Fruit fly (Drosophila melanogaster) whole organism, embryonic: ENCODE data around the gene Jhbp16.

Source experiments
- CG11456 ChIP-seq: fragments of 200-800 bp; sonication (Bioruptor generic); IDR thresholded peaks from 3 replicates; pipeline ENCODE4 v1.3.6; 2022; ENCODE audit warnings: missing biosample characterization, missing genetic modification characterization
- CG1233 ChIP-seq: fragments of 200-800 bp; sonication (Bioruptor generic); optimal IDR thresholded peaks from 4 replicates; lab custom pipeline; 2018; ENCODE audit warnings: missing biosample characterization, mild to moderate bottlenecking, missing genetic modification characterization
- CG1603 ChIP-seq: fragments of 200-800 bp; sonication (Bioruptor generic); optimal IDR thresholded peaks from 2 replicates; lab custom pipeline; 2019; ENCODE audit warnings: missing biosample characterization, mild to moderate bottlenecking, missing genetic modification characterization, moderate library complexity
- CG16863 ChIP-seq: fragments of 200-800 bp; sonication (Bioruptor generic); optimal IDR thresholded peaks from 3 replicates; lab custom pipeline; 2016; ENCODE audit warnings: missing biosample characterization, missing genetic modification characterization
- CG18619 ChIP-seq: fragments of 200-800 bp; sonication (Bioruptor generic); optimal IDR thresholded peaks from 3 replicates; lab custom pipeline; 2017; ENCODE audit warnings: missing biosample characterization, mild to moderate bottlenecking, missing genetic modification characterization
- CG31224 ChIP-seq: fragments of 200-800 bp; sonication (Bioruptor generic); IDR thresholded peaks from 2 replicates; pipeline ENCODE4 v1.3.6; 2022; ENCODE audit warnings: missing biosample characterization, missing genetic modification characterization
- CG31365 ChIP-seq: fragments of 200-800 bp; sonication (Bioruptor generic); optimal IDR thresholded peaks from 2 replicates; lab custom pipeline; 2018; ENCODE audit warnings: missing biosample characterization, mild to moderate bottlenecking, missing genetic modification characterization
- CG4328 ChIP-seq: fragments of 200-800 bp; sonication (Bioruptor generic); optimal IDR thresholded peaks from 3 replicates; lab custom pipeline; 2017; ENCODE audit warnings: missing biosample characterization, missing genetic modification reagents, missing genetic modification characterization
- CG43689 ChIP-seq: fragments of 200-800 bp; sonication (Bioruptor generic); IDR thresholded peaks from 2 replicates; pipeline ENCODE4 v1.3.6; 2022; ENCODE audit warnings: missing biosample characterization, missing genetic modification characterization
- CG6272 ChIP-seq: fragments of 200-800 bp; sonication (Bioruptor generic); IDR thresholded peaks from 2 replicates; pipeline ENCODE4 v1.3.6; 2022; ENCODE audit warnings: missing biosample characterization, missing genetic modification characterization
- CG6813 ChIP-seq: fragments of 200-800 bp; sonication (Bioruptor generic); optimal IDR thresholded peaks from 2 replicates; lab custom pipeline; 2017; ENCODE audit warnings: missing biosample characterization, missing genetic modification characterization, mild to moderate bottlenecking, moderate library complexity, missing genetic modification reagents
- CG7271 ChIP-seq: fragments of 200-800 bp; sonication (Bioruptor generic); optimal IDR thresholded peaks from 2 replicates; lab custom pipeline; 2018; ENCODE audit warnings: missing biosample characterization, mild to moderate bottlenecking, missing genetic modification characterization, moderate library complexity
- CG7963 ChIP-seq: fragments of 200-800 bp; sonication (Bioruptor generic); IDR thresholded peaks from 3 replicates; pipeline ENCODE4 v1.3.6; 2022; ENCODE audit warnings: missing biosample characterization, missing genetic modification characterization; ENCODE audit not compliant: partially characterized antibody
- CG8281 ChIP-seq: fragments of 200-800 bp; sonication (Bioruptor generic); optimal IDR thresholded peaks from 2 replicates; lab custom pipeline; 2018; ENCODE audit warnings: missing biosample characterization, mild to moderate bottlenecking, missing genetic modification characterization, moderate library complexity
- CG9817 ChIP-seq: fragments of 200-800 bp; sonication (Bioruptor generic); optimal IDR thresholded peaks from 2 replicates; lab custom pipeline; 2018; ENCODE audit warnings: missing biosample characterization, mild to moderate bottlenecking, missing genetic modification characterization, moderate library complexity
- CkIIα-i1 ChIP-seq: fragments of 200-800 bp; sonication (Bioruptor generic); IDR thresholded peaks from 2 replicates; pipeline ENCODE4 v1.3.6; 2022; ENCODE audit warnings: missing biosample characterization, missing genetic modification characterization
- D ChIP-seq, 2 experiments: fragments of 200-800 bp in 1 of 2; fragments of >200 bp in 1 of 2; sonication (Bioruptor generic) in 1 of 2; optimal IDR thresholded peaks; 2 replicates in 1 of 2; 3 replicates in 1 of 2; lab custom pipeline; 2017; ENCODE audit warnings: mild to moderate bottlenecking in 1 of 2, missing biosample characterization in 1 of 2, missing genetic modification characterization in 1 of 2, missing genetic modification reagents in 1 of 2
- D19A ChIP-seq: fragments of 200-800 bp; optimal IDR thresholded peaks from 3 replicates; lab custom pipeline; 2019; ENCODE audit warnings: missing biosample characterization, mild to moderate bottlenecking, missing genetic modification characterization, moderate library complexity
- Dfd ChIP-seq, 2 experiments: fragments of >200 bp; optimal IDR thresholded peaks; 2 replicates each; lab custom pipeline; 2017; ENCODE audit warnings: missing biosample characterization in 2 of 2, missing genetic modification characterization in 2 of 2
- MESR4 ChIP-seq: fragments of 200-800 bp; sonication (Bioruptor generic); optimal IDR thresholded peaks from 2 replicates; lab custom pipeline; 2018; ENCODE audit warnings: missing biosample characterization, mild to moderate bottlenecking, missing genetic modification characterization, moderate library complexity
- NFAT ChIP-seq: fragments of 200-800 bp; sonication (Bioruptor generic); IDR thresholded peaks from 2 replicates; pipeline ENCODE4 v1.3.6; 2022; ENCODE audit warnings: missing biosample characterization, missing genetic modification characterization
- NfI ChIP-seq: fragments of 200-800 bp; sonication (Bioruptor generic); optimal IDR thresholded peaks from 3 replicates; lab custom pipeline; 2018; ENCODE audit warnings: missing biosample characterization, mild to moderate bottlenecking, missing genetic modification characterization, moderate library complexity
- Six4 ChIP-seq: fragments of 200-800 bp; sonication (Bioruptor generic); optimal IDR thresholded peaks from 2 replicates; lab custom pipeline; 2016; ENCODE audit warnings: missing biosample characterization, missing genetic modification characterization
- Sry-β ChIP-seq: fragments of 200-800 bp; sonication (Bioruptor generic); optimal IDR thresholded peaks from 2 replicates; lab custom pipeline; 2018; ENCODE audit warnings: missing biosample characterization, mild to moderate bottlenecking, missing genetic modification characterization, moderate library complexity
- Usf ChIP-seq: fragments of 200-800 bp; sonication (Bioruptor generic); optimal IDR thresholded peaks from 2 replicates; lab custom pipeline; 2017; ENCODE audit warnings: missing genotype, missing biosample characterization, missing genetic modification characterization
- bbx ChIP-seq: fragments of 200-800 bp; sonication (Bioruptor generic); IDR thresholded peaks from 2 replicates; pipeline ENCODE4 v1.3.6; 2022; ENCODE audit warnings: missing biosample characterization, missing genetic modification characterization; ENCODE audit not compliant: partially characterized antibody
- cato ChIP-seq: fragments of 200-800 bp; sonication (Bioruptor generic); optimal IDR thresholded peaks from 2 replicates; lab custom pipeline; 2016; ENCODE audit warnings: missing biosample characterization, missing genetic modification characterization, borderline replicate concordance
- caup ChIP-seq: fragments of 200-800 bp; sonication (Bioruptor generic); optimal IDR thresholded peaks from 3 replicates; lab custom pipeline; 2017; ENCODE audit warnings: missing biosample characterization, mild to moderate bottlenecking, missing genetic modification characterization, moderate library complexity; ENCODE audit not compliant: severe bottlenecking
- cg ChIP-seq: fragments of 200-800 bp; sonication (Bioruptor generic); optimal IDR thresholded peaks from 3 replicates; lab custom pipeline; 2019; ENCODE audit warnings: missing biosample characterization, mild to moderate bottlenecking, missing genetic modification characterization, moderate library complexity
- crc ChIP-seq: fragments of 200-800 bp; sonication (Bioruptor generic); optimal IDR thresholded peaks from 2 replicates; lab custom pipeline; 2016; ENCODE audit warnings: missing biosample characterization, missing genetic modification characterization
- da ChIP-seq: fragments of 200-800 bp; sonication (Bioruptor generic); optimal IDR thresholded peaks from 2 replicates; lab custom pipeline; 2016; ENCODE audit warnings: missing biosample characterization, missing genetic modification characterization
- dan ChIP-seq: fragments of 200-800 bp; sonication (Bioruptor generic); IDR thresholded peaks from 2 replicates; pipeline ENCODE4 v1.3.6; 2022; ENCODE audit warnings: missing biosample characterization, missing genetic modification characterization
- danr ChIP-seq: fragments of 200-800 bp; sonication (Bioruptor generic); IDR thresholded peaks from 2 replicates; pipeline ENCODE4 v1.3.6; 2022; ENCODE audit warnings: missing biosample characterization, missing genetic modification characterization
- disco-r ChIP-seq: fragments of 200-800 bp; sonication (Bioruptor generic); optimal IDR thresholded peaks from 2 replicates; lab custom pipeline; 2016; ENCODE audit warnings: missing biosample characterization, missing genetic modification characterization
- gfzf ChIP-seq: fragments of 200-800 bp; sonication (Bioruptor generic); optimal IDR thresholded peaks from 2 replicates; lab custom pipeline; 2016; ENCODE audit warnings: missing biosample characterization, mild to moderate bottlenecking, missing genetic modification characterization, moderate library complexity
- lab ChIP-seq: fragments of 200-800 bp; sonication (Bioruptor generic); optimal IDR thresholded peaks from 3 replicates; lab custom pipeline; 2017; ENCODE audit warnings: missing biosample characterization, missing genetic modification characterization, mild to moderate bottlenecking, moderate library complexity, missing genetic modification reagents
- odd ChIP-seq: fragments of 200-800 bp; sonication (Bioruptor generic); optimal IDR thresholded peaks from 2 replicates; lab custom pipeline; 2017; ENCODE audit warnings: missing biosample characterization, mild to moderate bottlenecking, missing genetic modification characterization
- pan ChIP-seq, 4 experiments: fragments of >200 bp in 3 of 4; fragments of 200-800 bp in 1 of 4; sonication (Bioruptor generic) in 1 of 4; optimal IDR thresholded peaks in 3 of 4; IDR thresholded peaks in 1 of 4; 2 replicates each; pipeline versions ENCODE4 v1.3.6 to Lab custom; 2017 to 2022; ENCODE audit warnings: missing biosample characterization in 2 of 4, missing genetic modification characterization in 2 of 4, mixed read lengths in 1 of 4
- pho ChIP-seq: fragments of 200-800 bp; sonication (Bioruptor generic); optimal IDR thresholded peaks from 2 replicates; lab custom pipeline; 2016; ENCODE audit warnings: missing biosample characterization, missing genetic modification characterization
- pnt ChIP-seq: fragments of 200-800 bp; sonication (Bioruptor generic); optimal IDR thresholded peaks from 3 replicates; lab custom pipeline; 2016; ENCODE audit warnings: missing biosample characterization, missing genetic modification characterization
- pzg ChIP-seq: fragments of 200-800 bp; sonication (Bioruptor generic); optimal IDR thresholded peaks from 3 replicates; lab custom pipeline; 2018; ENCODE audit warnings: missing biosample characterization, mild to moderate bottlenecking, missing genetic modification characterization, moderate library complexity
- sob ChIP-seq: fragments of 200-800 bp; sonication (Bioruptor generic); IDR thresholded peaks from 2 replicates; pipeline ENCODE4 v1.3.6; 2022; ENCODE audit warnings: missing biosample characterization, missing genetic modification characterization
- ssp ChIP-seq: fragments of 200-800 bp; sonication (Bioruptor generic); IDR thresholded peaks from 2 replicates; pipeline ENCODE4 v1.3.6; 2022; ENCODE audit warnings: missing biosample characterization, missing genetic modification characterization
- stc ChIP-seq: fragments of 200-800 bp; sonication (Bioruptor generic); IDR thresholded peaks from 2 replicates; pipeline ENCODE4 v1.3.6; 2022; ENCODE audit warnings: missing biosample characterization, missing genetic modification characterization
- tap ChIP-seq: fragments of 200-800 bp; optimal IDR thresholded peaks from 3 replicates; lab custom pipeline; 2019; ENCODE audit warnings: missing biosample characterization, mild to moderate bottlenecking, missing genetic modification characterization, moderate library complexity
- tll ChIP-seq, 2 experiments: fragments of 200-800 bp in 1 of 2; fragments of >200 bp in 1 of 2; sonication (Bioruptor generic) in 1 of 2; optimal IDR thresholded peaks; 2 replicates each; lab custom pipeline; 2017 to 2019; ENCODE audit warnings: missing biosample characterization in 2 of 2, missing genetic modification characterization in 2 of 2, mild to moderate bottlenecking in 1 of 2, moderate library complexity in 1 of 2
- vnd ChIP-seq: fragments of 200-800 bp; sonication (Bioruptor generic); IDR thresholded peaks from 3 replicates; pipeline ENCODE4 v1.3.6; 2022; ENCODE audit warnings: missing biosample characterization, missing genetic modification characterization; ENCODE audit not compliant: partially characterized antibody
- yki ChIP-seq: fragments of >200 bp; optimal IDR thresholded peaks from 3 replicates; lab custom pipeline; 2018

The Jhbp16 gene

DNA sequence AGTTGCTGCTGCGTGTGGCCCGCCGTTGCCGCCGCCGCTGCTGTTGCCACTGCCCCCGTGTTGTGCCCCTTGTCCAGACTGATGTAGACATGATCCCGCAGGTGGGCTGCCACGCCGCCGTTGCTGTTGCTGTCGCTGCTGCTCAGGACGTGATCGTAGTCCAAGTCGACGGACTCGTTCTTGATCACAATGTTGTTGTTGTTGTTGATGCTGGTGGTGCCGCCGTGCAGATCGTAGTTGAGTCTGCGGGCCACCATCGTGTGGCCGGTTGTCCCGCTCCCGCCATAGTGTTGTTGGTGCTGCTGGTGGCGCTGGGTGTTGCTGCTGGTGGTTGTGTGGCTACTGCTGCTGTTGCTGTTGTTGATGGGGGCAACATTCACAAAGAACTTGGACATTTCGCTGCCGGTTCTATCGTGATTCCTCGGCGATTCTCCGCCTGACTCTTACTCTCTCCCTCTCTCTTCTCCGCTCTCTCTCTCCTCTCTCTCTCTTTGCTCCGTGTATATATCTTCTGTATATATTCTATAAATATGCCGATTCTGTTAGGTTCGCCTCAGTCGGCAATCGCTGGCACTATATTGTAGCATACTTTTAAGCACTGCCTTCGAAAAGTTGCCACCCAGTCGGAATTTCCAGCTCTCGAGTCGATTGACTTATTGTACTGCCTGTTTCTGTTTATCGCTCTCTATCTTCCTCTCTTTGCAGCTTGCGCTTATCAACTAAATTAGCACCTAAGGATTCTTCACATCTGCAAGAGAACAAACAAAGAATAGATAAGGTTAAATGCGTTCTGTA is 37.9 kb upstream of the Jhbp16 start (continued):
- TF ChIP-seq CG31365 (tag; lab: Kevin White, UChicago) (peak; percentile 15), CG1233 (no peak), vnd (GFP tag; lab: Robert Waterston, UW) (no peak), cg (GFP tag; lab: Kevin White, UChicago) (peak; percentile 37), Six4 (no peak), CG31224 (GFP tag; lab: Robert Waterston, UW) (no peak), CG8281 (no peak), tap (tag; lab: Kevin White, UChicago) (no peak), MESR4 (peak; percentile 3), D (optimal IDR thresholded peaks at IDR 0.05; lab: Kevin White, UChicago) (no peak), D (GFP tag; optimal IDR thresholded peaks at IDR 0.05; lab: Kevin White, UChicago) (no peak), da (GFP tag; lab: Kevin White, UChicago) (no peak), cato (GFP tag; lab: Kevin White, UChicago) (no peak), yki (lab: Kevin White, UChicago) (peak; percentile 78), pzg (GFP tag; lab: Kevin White, UChicago) (peak; percentile 20), gfzf (GFP tag; lab: Kevin White, UChicago) (no peak), CG6272 (GFP tag; lab: Robert Waterston, UW) (no peak), bbx (peak; percentile 64), Usf (GFP tag; lab: Kevin White, UChicago) (no peak), pho (GFP tag; lab: Kevin White, UChicago) (peak; percentile 9), NFAT (GFP tag; lab: Robert Waterston, UW) (no peak), D19A (tag; lab: Kevin White, UChicago) (peak; percentile 24), CG7963 (GFP tag; lab: Robert Waterston, UW) (no peak), danr (GFP tag; lab: Robert Waterston, UW) (no peak), sob (GFP tag; lab: Robert Waterston, UW) (no peak), caup (GFP tag; lab: Kevin White, UChicago) (no peak), NfI (no peak), pnt (GFP tag; lab: Kevin White, UChicago) (no peak), pan (optimal IDR thresholded peaks at IDR 0.05; lab: Kevin White, UChicago) (no peak), pan (GFP tag; optimal IDR thresholded peaks at IDR 0.05 in 1 of 2, IDR thresholded peaks at IDR 0.05 in 1 of 2) (no peak), tll (GFP tag; optimal IDR thresholded peaks at IDR 0.05; lab: Kevin White, UChicago) (peak in 1 of 2 experiments; percentile 57), crc (GFP tag; lab: Kevin White, UChicago) (no peak), Sry-β (GFP tag; lab: Kevin White, UChicago) (no peak), CG1603 (tag; lab: Kevin White, UChicago) (peak; percentile 26), stc (GFP tag; lab: Robert Waterston, UW) (no peak), disco-r (GFP tag; lab: Kevin White, UChicago) (no peak), CG9817 (tag; lab: Kevin White, UChicago) (no peak), CG43689 (GFP tag; lab: Robert Waterston, UW) (no peak), CkIIα-i1 (no peak), CG16863 (GFP tag; lab: Kevin White, UChicago) (no peak), Dfd (GFP tag; optimal IDR thresholded peaks at IDR 0.05; lab: Kevin White, UChicago) (peak in 1 of 2 experiments; percentile 53), ssp (no peak), lab (peak; percentile 37), CG11456 (GFP tag; lab: Robert Waterston, UW) (no peak), CG6813 (GFP tag; lab: Kevin White, UChicago) (no peak), CG7271 (tag; lab: Kevin White, UChicago) (no peak), CG18619 (GFP tag; lab: Kevin White, UChicago) (no peak), odd (no peak), CG4328 (GFP tag; lab: Kevin White, UChicago) (no peak), dan (GFP tag; lab: Robert Waterston, UW) (no peak)
